Fruit fly (Drosophila melanogaster) whole organism, embryonic: ENCODE measurements around the gene IKKbeta.

Experiments
- CG12391 ChIP-seq: fragments of 200-800 bp; sonication (Bioruptor generic); optimal IDR thresholded peaks from 3 replicates; lab custom pipeline; 2018; ENCODE audit warnings: missing biosample characterization, mild to moderate bottlenecking, missing genetic modification characterization, moderate library complexity
- CG12942 ChIP-seq: fragments of 200-800 bp; sonication (Bioruptor generic); optimal IDR thresholded peaks from 3 replicates; lab custom pipeline; 2016; ENCODE audit warnings: missing biosample characterization, missing genetic modification characterization
- CG13287 ChIP-seq: fragments of 200-800 bp; sonication (Bioruptor generic); IDR thresholded peaks from 2 replicates; pipeline ENCODE4 v1.3.6; 2022; ENCODE audit warnings: missing biosample characterization, missing genetic modification characterization; ENCODE audit not compliant: partially characterized antibody
- CG13296 ChIP-seq: fragments of 200-800 bp; sonication (Bioruptor generic); optimal IDR thresholded peaks from 3 replicates; lab custom pipeline; 2018; ENCODE audit warnings: missing biosample characterization, mild to moderate bottlenecking, missing genetic modification characterization
- CG13624 ChIP-seq: fragments of 200-800 bp; sonication (Bioruptor generic); optimal IDR thresholded peaks from 2 replicates; lab custom pipeline; 2016; ENCODE audit warnings: missing biosample characterization, missing genetic modification characterization
- CG14667 ChIP-seq: fragments of 200-800 bp; sonication (Bioruptor generic); IDR thresholded peaks from 2 replicates; pipeline ENCODE4 v1.3.6; 2022; ENCODE audit warnings: missing biosample characterization, missing genetic modification characterization
- CG14860 ChIP-seq: fragments of 200-800 bp; sonication (Bioruptor generic); IDR thresholded peaks from 3 replicates; pipeline ENCODE4 v1.3.6; 2022; ENCODE audit warnings: missing biosample characterization, missing genetic modification characterization; ENCODE audit not compliant: partially characterized antibody
- CG1529 ChIP-seq: fragments of 200-800 bp; sonication (Bioruptor generic); optimal IDR thresholded peaks from 3 replicates; lab custom pipeline; 2018; ENCODE audit warnings: missing biosample characterization, missing genetic modification characterization
- CG1602 ChIP-seq: fragments of 200-800 bp; sonication (Bioruptor generic); optimal IDR thresholded peaks from 3 replicates; lab custom pipeline; 2016; ENCODE audit warnings: missing biosample characterization, missing genetic modification characterization
- CG18619 ChIP-seq: fragments of 200-800 bp; sonication (Bioruptor generic); optimal IDR thresholded peaks from 3 replicates; lab custom pipeline; 2017; ENCODE audit warnings: missing biosample characterization, mild to moderate bottlenecking, missing genetic modification characterization
- CG30020 ChIP-seq: fragments of 200-800 bp; optimal IDR thresholded peaks from 2 replicates; lab custom pipeline; 2019; ENCODE audit warnings: missing biosample characterization, mild to moderate bottlenecking, missing genetic modification characterization, moderate library complexity
- CG3065 ChIP-seq: fragments of 200-800 bp; sonication (Bioruptor generic); optimal IDR thresholded peaks from 2 replicates; lab custom pipeline; 2016; ENCODE audit warnings: missing biosample characterization, missing genetic modification characterization
- CG31441 ChIP-seq: fragments of 200-800 bp; sonication (Bioruptor generic); IDR thresholded peaks from 2 replicates; pipeline ENCODE4 v1.3.6; 2022; ENCODE audit warnings: missing biosample characterization, missing genetic modification characterization
- CG32772 ChIP-seq: fragments of 200-800 bp; sonication (Bioruptor generic); IDR thresholded peaks from 2 replicates; pipeline ENCODE4 v1.3.6; 2022; ENCODE audit warnings: missing biosample characterization, missing genetic modification characterization
- CG34376 ChIP-seq: fragments of 200-800 bp; sonication (Bioruptor generic); optimal IDR thresholded peaks from 2 replicates; lab custom pipeline; 2018; ENCODE audit warnings: missing biosample characterization, mild to moderate bottlenecking, missing genetic modification characterization
- CG34422 ChIP-seq: fragments of 200-800 bp; sonication (Bioruptor generic); IDR thresholded peaks from 3 replicates; pipeline ENCODE4 v1.3.6; 2022; ENCODE audit warnings: missing biosample characterization, missing genetic modification characterization
- CG4282 ChIP-seq: fragments of 200-800 bp; sonication (Bioruptor generic); optimal IDR thresholded peaks from 2 replicates; lab custom pipeline; 2016; ENCODE audit warnings: missing biosample characterization, missing genetic modification characterization
- CG5180 ChIP-seq: fragments of 200-800 bp; sonication (Bioruptor generic); optimal IDR thresholded peaks from 3 replicates; lab custom pipeline; 2017; ENCODE audit warnings: missing biosample characterization, missing genetic modification characterization, mild to moderate bottlenecking, moderate library complexity, missing genetic modification reagents
- CG5245 ChIP-seq: fragments of 200-800 bp; sonication (Bioruptor generic); optimal IDR thresholded peaks from 3 replicates; lab custom pipeline; 2016; ENCODE audit warnings: missing biosample characterization, missing genetic modification characterization
- CTCF ChIP-seq: fragments of 200-800 bp; sonication (Bioruptor generic); optimal IDR thresholded peaks from 2 replicates; lab custom pipeline; 2017; ENCODE audit warnings: missing biosample characterization, mild to moderate bottlenecking, missing genetic modification characterization, moderate library complexity
- Dip3 ChIP-seq: fragments of 200-800 bp; sonication (Bioruptor generic); optimal IDR thresholded peaks from 3 replicates; lab custom pipeline; 2016; ENCODE audit warnings: missing biosample characterization, missing genetic modification characterization
- Meics ChIP-seq: fragments of 200-800 bp; sonication (Bioruptor generic); optimal IDR thresholded peaks from 2 replicates; lab custom pipeline; 2017; ENCODE audit warnings: missing biosample characterization, mild to moderate bottlenecking, missing genetic modification characterization
- Myb ChIP-seq: fragments of 200-800 bp; sonication (Bioruptor generic); optimal IDR thresholded peaks from 2 replicates; lab custom pipeline; 2016; ENCODE audit warnings: missing biosample characterization, missing genetic modification characterization
- NC2α ChIP-seq: fragments of 200-800 bp; sonication (Bioruptor generic); optimal IDR thresholded peaks from 2 replicates; lab custom pipeline; 2016; ENCODE audit warnings: missing biosample characterization, missing genetic modification characterization
- Scr ChIP-seq: fragments of 200-800 bp; sonication (Bioruptor generic); IDR thresholded peaks from 2 replicates; pipeline ENCODE4 v1.3.6; 2022; ENCODE audit warnings: missing biosample characterization, missing genetic modification characterization; ENCODE audit not compliant: partially characterized antibody
- Sry-δ ChIP-seq: fragments of 200-800 bp; sonication (Bioruptor generic); optimal IDR thresholded peaks from 2 replicates; lab custom pipeline; 2016; ENCODE audit warnings: missing biosample characterization, missing genetic modification characterization
- Vsx1 ChIP-seq: fragments of 200-800 bp; sonication (Bioruptor generic); optimal IDR thresholded peaks from 2 replicates; lab custom pipeline; 2017; ENCODE audit warnings: missing biosample characterization, mild to moderate bottlenecking, missing genetic modification characterization, missing genetic modification reagents
- ato ChIP-seq: fragments of 200-800 bp; sonication (Bioruptor generic); IDR thresholded peaks from 2 replicates; pipeline ENCODE4 v1.3.6; 2022; ENCODE audit warnings: missing biosample characterization, missing genetic modification characterization; ENCODE audit not compliant: partially characterized antibody
- az2 ChIP-seq: fragments of 200-800 bp; sonication (Bioruptor generic); optimal IDR thresholded peaks from 3 replicates; lab custom pipeline; 2016; ENCODE audit warnings: missing biosample characterization, missing genetic modification characterization
- bcd ChIP-seq: fragments of 200-800 bp; sonication (Bioruptor generic); optimal IDR thresholded peaks from 2 replicates; lab custom pipeline; 2017; ENCODE audit warnings: missing biosample characterization, mild to moderate bottlenecking, missing genetic modification characterization
- cato ChIP-seq: fragments of 200-800 bp; sonication (Bioruptor generic); optimal IDR thresholded peaks from 2 replicates; lab custom pipeline; 2016; ENCODE audit warnings: missing biosample characterization, missing genetic modification characterization, borderline replicate concordance
- caup ChIP-seq: fragments of 200-800 bp; sonication (Bioruptor generic); optimal IDR thresholded peaks from 3 replicates; lab custom pipeline; 2017; ENCODE audit warnings: missing biosample characterization, mild to moderate bottlenecking, missing genetic modification characterization, moderate library complexity; ENCODE audit not compliant: severe bottlenecking
- chm ChIP-seq: fragments of 200-800 bp; sonication (Bioruptor generic); IDR thresholded peaks from 2 replicates; pipeline ENCODE4 v1.3.6; 2022; ENCODE audit warnings: missing biosample characterization, missing genetic modification characterization
- fd3F ChIP-seq: fragments of 200-800 bp; sonication (Bioruptor generic); optimal IDR thresholded peaks from 2 replicates; lab custom pipeline; 2018; ENCODE audit warnings: missing biosample characterization, mild to moderate bottlenecking, missing genetic modification characterization, moderate library complexity
- h ChIP-seq: fragments of >200 bp; optimal IDR thresholded peaks from 2 replicates; lab custom pipeline; 2017
- hbn ChIP-seq: fragments of 200-800 bp; sonication (Bioruptor generic); IDR thresholded peaks from 2 replicates; pipeline ENCODE4 v1.3.6; 2022; ENCODE audit warnings: missing biosample characterization, missing genetic modification characterization; ENCODE audit not compliant: partially characterized antibody
- kay ChIP-seq: fragments of 200-800 bp; sonication (Bioruptor generic); optimal IDR thresholded peaks from 2 replicates; lab custom pipeline; 2016; ENCODE audit warnings: missing biosample characterization, missing genetic modification characterization
- maf-S ChIP-seq: fragments of 200-800 bp; sonication (Bioruptor generic); optimal IDR thresholded peaks from 2 replicates; lab custom pipeline; 2016; ENCODE audit warnings: missing biosample characterization, missing genetic modification characterization
- mam ChIP-seq: fragments of 200-800 bp; sonication (Bioruptor generic); optimal IDR thresholded peaks from 3 replicates; lab custom pipeline; 2016; ENCODE audit warnings: missing biosample characterization, missing genetic modification characterization
- mld ChIP-seq: fragments of 200-800 bp; sonication (Bioruptor generic); IDR thresholded peaks from 3 replicates; pipeline ENCODE4 v1.3.6; 2022; ENCODE audit warnings: missing biosample characterization, missing genetic modification characterization; ENCODE audit not compliant: partially characterized antibody
- ranshi ChIP-seq: fragments of 200-800 bp; sonication (Bioruptor generic); IDR thresholded peaks from 2 replicates; pipeline ENCODE4 v1.3.6; 2022; ENCODE audit warnings: missing biosample characterization, missing genetic modification characterization
- ro ChIP-seq: fragments of 200-800 bp; sonication (Bioruptor generic); IDR thresholded peaks from 2 replicates; pipeline ENCODE4 v1.3.6; 2022; ENCODE audit warnings: missing biosample characterization, missing genetic modification characterization
- row ChIP-seq: fragments of 200-800 bp; sonication (Bioruptor generic); IDR thresholded peaks from 3 replicates; pipeline ENCODE4 v1.3.6; 2022; ENCODE audit warnings: missing biosample characterization, missing genetic modification characterization
- shn ChIP-seq: fragments of 200-800 bp; sonication (Bioruptor generic); optimal IDR thresholded peaks from 3 replicates; lab custom pipeline; 2016; ENCODE audit warnings: missing biosample characterization, missing genetic modification characterization
- slbo ChIP-seq: fragments of 200-800 bp; sonication (Bioruptor generic); IDR thresholded peaks from 2 replicates; pipeline ENCODE4 v1.3.6; 2022; ENCODE audit warnings: missing biosample characterization, missing genetic modification characterization
- slp2 ChIP-seq: fragments of 200-800 bp; sonication (Bioruptor generic); optimal IDR thresholded peaks from 2 replicates; lab custom pipeline; 2016; ENCODE audit warnings: missing biosample characterization, missing genetic modification characterization
- tgo ChIP-seq: fragments of 200-800 bp; sonication (Bioruptor generic); IDR thresholded peaks from 3 replicates; pipeline ENCODE4 v1.3.6; 2022; ENCODE audit warnings: missing biosample characterization, missing genetic modification characterization
- tx ChIP-seq: fragments of 200-800 bp; sonication (Bioruptor generic); optimal IDR thresholded peaks from 2 replicates; lab custom pipeline; 2016; ENCODE audit warnings: missing biosample characterization, missing genetic modification characterization
- unc-4 ChIP-seq: fragments of 200-800 bp; sonication (Bioruptor generic); IDR thresholded peaks from 2 replicates; pipeline ENCODE4 v1.3.6; 2022; ENCODE audit warnings: missing biosample characterization, missing genetic modification characterization; ENCODE audit not compliant: partially characterized antibody
- wor ChIP-seq: fragments of 200-800 bp; sonication (Bioruptor generic); IDR thresholded peaks from 2 replicates; pipeline ENCODE4 v1.3.6; 2022; ENCODE audit warnings: missing biosample characterization, missing genetic modification characterization
- zen2 ChIP-seq: fragments of 200-800 bp; sonication (Bioruptor generic); IDR thresholded peaks from 3 replicates; pipeline ENCODE4 v1.3.6; 2022; ENCODE audit warnings: missing biosample characterization, missing genetic modification characterization; ENCODE audit not compliant: partially characterized antibody

IKKbeta gene

DNA sequence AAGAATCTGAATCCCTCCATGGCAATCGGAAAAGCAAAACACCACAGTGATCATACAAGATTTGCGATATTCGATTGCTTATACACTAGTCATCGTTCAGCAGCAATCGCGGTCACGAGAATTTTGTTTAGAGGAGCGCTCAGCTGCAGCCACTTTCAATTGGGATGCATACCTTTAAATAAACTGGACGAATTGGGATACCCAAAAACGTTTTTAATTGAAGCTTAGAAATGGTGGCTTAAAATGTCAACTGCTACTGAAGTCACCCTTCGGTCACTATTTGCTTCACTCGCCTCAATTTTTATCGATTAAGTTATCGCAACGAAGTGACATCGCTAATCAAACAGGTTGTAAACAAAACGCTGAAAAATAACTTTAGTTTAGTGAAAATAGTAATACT lies at the start of gene IKKbeta, which contains the start of gene CG5013 (continued):
- TF ChIP-seq CG5245 (GFP tag; lab: Kevin White, UChicago) (peak; percentile 2), CG5180 (GFP tag; lab: Kevin White, UChicago) (peak; percentile 98), caup (no peak), CG1529 (GFP tag; lab: Kevin White, UChicago) (no peak), shn (GFP tag; lab: Kevin White, UChicago) (peak; percentile 76), ro (no peak), CG31441 (GFP tag; lab: Robert Waterston, UW) (peak; percentile 98), tgo (GFP tag; lab: Robert Waterston, UW) (peak; percentile 28; the same call in 1 of the 3 replicates), hbn (GFP tag; lab: Robert Waterston, UW) (peak; percentile 79), CG12942 (GFP tag; lab: Kevin White, UChicago) (peak; percentile 53), CG32772 (GFP tag; lab: Robert Waterston, UW) (peak; percentile 36; the same call in 1 of the 2 replicates), fd3F (GFP tag; lab: Kevin White, UChicago) (no peak), NC2α (no peak), mam (GFP tag; lab: Kevin White, UChicago) (peak; percentile 78), tx (GFP tag; lab: Kevin White, UChicago) (peak; percentile 63), row (GFP tag; lab: Robert Waterston, UW) (peak; percentile 92), maf-S (GFP tag; lab: Kevin White, UChicago) (peak; percentile 15), CG34422 (GFP tag; lab: Robert Waterston, UW) (0 out of 3 replicates have a peak, but pooled peaks have one; percentile 36), CG34376 (GFP tag; lab: Kevin White, UChicago) (peak; percentile 24), slp2 (GFP tag; lab: Kevin White, UChicago) (peak; percentile 7), unc-4 (GFP tag; lab: Robert Waterston, UW) (peak; percentile 80), mld (peak; percentile 69), CG13287 (peak; percentile 85), CG1602 (peak; percentile 0), CG13624 (GFP tag; lab: Kevin White, UChicago) (peak; percentile 65), Meics (GFP tag; lab: Kevin White, UChicago) (peak; percentile 17), chm (GFP tag; lab: Robert Waterston, UW) (no peak), kay (peak; percentile 4), CG18619 (GFP tag; lab: Kevin White, UChicago) (peak; percentile 5), CG3065 (peak; percentile 4), CG12391 (tag; lab: Kevin White, UChicago) (peak; percentile 48), cato (no peak), wor (GFP tag; lab: Robert Waterston, UW) (no peak), CG4282 (peak; percentile 55), Vsx1 (GFP tag; lab: Kevin White, UChicago) (no peak), az2 (GFP tag; lab: Kevin White, UChicago) (peak; percentile 26), CG13296 (GFP tag; lab: Kevin White, UChicago) (no peak), ato (GFP tag; lab: Robert Waterston, UW) (peak; percentile 48; the same call in 1 of the 2 replicates), bcd (peak; percentile 31), slbo (GFP tag; lab: Robert Waterston, UW) (peak; percentile 72), CG14860 (GFP tag; lab: Robert Waterston, UW) (peak; percentile 85), h (no peak), Dip3 (GFP tag; lab: Kevin White, UChicago) (peak; percentile 58), Sry-δ (peak; percentile 98), ranshi (GFP tag; lab: Robert Waterston, UW) (peak; percentile 52; the same call in 1 of the 2 replicates), zen2 (peak; percentile 61; the same call in 1 of the 3 replicates), CG14667 (GFP tag; lab: Robert Waterston, UW) (no peak), Myb (GFP tag; lab: Kevin White, UChicago) (peak; percentile 43), CG30020 (peak; percentile 67), Scr (GFP tag; lab: Robert Waterston, UW) (peak; percentile 85), CTCF (GFP tag; lab: Kevin White, UChicago) (peak; percentile 31)
